Fruit fly (Drosophila melanogaster) whole organism, embryonic: ENCODE results near the gene wam.

Experiments
- Adf1 ChIP-seq: fragments of 200-800 bp; sonication (Bioruptor generic); IDR thresholded peaks from 2 replicates; pipeline ENCODE4 v1.3.6; 2022; ENCODE audit warnings: missing biosample characterization, missing genetic modification characterization
- Antp ChIP-seq: fragments of 200-800 bp; sonication (Bioruptor generic); optimal IDR thresholded peaks from 3 replicates; lab custom pipeline; 2016; ENCODE audit warnings: missing biosample characterization, missing genetic modification characterization
- Awh ChIP-seq: fragments of 200-800 bp; sonication (Bioruptor generic); IDR thresholded peaks from 2 replicates; pipeline ENCODE4, ENCODE4 v1.3.6; 2022; ENCODE audit warnings: missing biosample characterization, missing genetic modification characterization
- B-H1 ChIP-seq: fragments of 200-800 bp; sonication (Bioruptor generic); IDR thresholded peaks from 3 replicates; pipeline ENCODE4 v1.3.6; 2022; ENCODE audit warnings: missing biosample characterization, missing genetic modification characterization
- B-H2 ChIP-seq: fragments of 200-800 bp; sonication (Bioruptor generic); optimal IDR thresholded peaks from 2 replicates; lab custom pipeline; 2018; ENCODE audit warnings: missing biosample characterization, mild to moderate bottlenecking, missing genetic modification characterization
- CG1024 ChIP-seq: fragments of 200-800 bp; sonication (Bioruptor generic); IDR thresholded peaks from 2 replicates; pipeline ENCODE4 v1.3.6; 2022; ENCODE audit warnings: missing biosample characterization, missing genetic modification characterization
- CG11085 ChIP-seq: fragments of 200-800 bp; sonication (Bioruptor generic); IDR thresholded peaks from 2 replicates; pipeline ENCODE4 v1.3.6; 2022; ENCODE audit warnings: missing biosample characterization, missing genetic modification characterization
- CG12299 ChIP-seq: fragments of 200-800 bp; sonication (Bioruptor generic); optimal IDR thresholded peaks from 2 replicates; lab custom pipeline; 2018; ENCODE audit warnings: missing biosample characterization, mild to moderate bottlenecking, missing genetic modification characterization
- CG12769 ChIP-seq: fragments of 200-800 bp; sonication (Bioruptor generic); optimal IDR thresholded peaks from 2 replicates; lab custom pipeline; 2019; ENCODE audit warnings: missing biosample characterization, mild to moderate bottlenecking, missing genetic modification characterization, moderate library complexity
- CG13123 ChIP-seq: fragments of 200-800 bp; sonication (Bioruptor generic); optimal IDR thresholded peaks from 2 replicates; lab custom pipeline; 2016; ENCODE audit warnings: missing biosample characterization, missing genetic modification characterization
- CG14860 ChIP-seq: fragments of 200-800 bp; sonication (Bioruptor generic); IDR thresholded peaks from 3 replicates; pipeline ENCODE4 v1.3.6; 2022; ENCODE audit warnings: missing biosample characterization, missing genetic modification characterization; ENCODE audit not compliant: partially characterized antibody
- CG15601 ChIP-seq: fragments of 200-800 bp; sonication (Bioruptor generic); optimal IDR thresholded peaks from 3 replicates; lab custom pipeline; 2019; ENCODE audit warnings: missing biosample characterization, mild to moderate bottlenecking, missing genetic modification characterization, moderate library complexity
- CG17328 ChIP-seq: fragments of 200-800 bp; sonication (Bioruptor generic); IDR thresholded peaks from 2 replicates; pipeline ENCODE4 v1.3.6; 2022; ENCODE audit warnings: missing biosample characterization, missing genetic modification characterization
- CG18476 ChIP-seq: fragments of 200-800 bp; sonication (Bioruptor generic); optimal IDR thresholded peaks from 2 replicates; lab custom pipeline; 2016; ENCODE audit warnings: missing biosample characterization, mild to moderate bottlenecking, missing genetic modification characterization
- CG18764 ChIP-seq: fragments of 200-800 bp; sonication (Bioruptor generic); optimal IDR thresholded peaks from 3 replicates; lab custom pipeline; 2016; ENCODE audit warnings: missing biosample characterization, missing genetic modification characterization
- CG2199 ChIP-seq: fragments of 200-800 bp; sonication (Bioruptor generic); IDR thresholded peaks from 3 replicates; pipeline ENCODE4 v1.3.6; 2022; ENCODE audit warnings: missing biosample characterization, missing genetic modification characterization
- CG2678 ChIP-seq: fragments of 200-800 bp; sonication (Bioruptor generic); optimal IDR thresholded peaks from 3 replicates; lab custom pipeline; 2019; ENCODE audit warnings: missing biosample characterization, mild to moderate bottlenecking, missing genetic modification characterization, moderate library complexity
- CG4730 ChIP-seq: fragments of 200-800 bp; sonication (Bioruptor generic); IDR thresholded peaks from 2 replicates; pipeline ENCODE4 v1.3.6; 2022; ENCODE audit warnings: missing biosample characterization, missing genetic modification characterization
- CG6175 ChIP-seq: fragments of 200-800 bp; sonication (Bioruptor generic); IDR thresholded peaks from 3 replicates; pipeline ENCODE4 v1.3.6; 2022; ENCODE audit warnings: missing biosample characterization, missing genetic modification characterization
- CG7271 ChIP-seq: fragments of 200-800 bp; sonication (Bioruptor generic); optimal IDR thresholded peaks from 2 replicates; lab custom pipeline; 2018; ENCODE audit warnings: missing biosample characterization, mild to moderate bottlenecking, missing genetic modification characterization, moderate library complexity
- CG7786 ChIP-seq: fragments of 200-800 bp; sonication (Bioruptor generic); optimal IDR thresholded peaks from 2 replicates; lab custom pipeline; 2016; ENCODE audit warnings: missing biosample characterization, missing genetic modification characterization
- CG8765 ChIP-seq: fragments of 200-800 bp; sonication (Bioruptor generic); IDR thresholded peaks from 2 replicates; pipeline ENCODE4 v1.3.6; 2022; ENCODE audit warnings: missing biosample characterization, missing genetic modification characterization
- CG9932 ChIP-seq: fragments of 200-800 bp; sonication (Bioruptor generic); IDR thresholded peaks from 2 replicates; pipeline ENCODE4 v1.3.6; 2022; ENCODE audit warnings: missing biosample characterization, missing genetic modification characterization
- CHES-1-like ChIP-seq: fragments of 200-800 bp; sonication (Bioruptor generic); optimal IDR thresholded peaks from 2 replicates; lab custom pipeline; 2016; ENCODE audit warnings: missing biosample characterization, missing genetic modification characterization
- CoRest ChIP-seq: fragments of 200-800 bp; sonication (Bioruptor generic); optimal IDR thresholded peaks from 3 replicates; lab custom pipeline; 2018; ENCODE audit warnings: missing biosample characterization, mild to moderate bottlenecking, missing genetic modification characterization, moderate library complexity
- D ChIP-seq, 2 experiments: fragments of 200-800 bp in 1 of 2; fragments of >200 bp in 1 of 2; sonication (Bioruptor generic) in 1 of 2; optimal IDR thresholded peaks; 2 replicates in 1 of 2; 3 replicates in 1 of 2; lab custom pipeline; 2017; ENCODE audit warnings: mild to moderate bottlenecking in 1 of 2, missing biosample characterization in 1 of 2, missing genetic modification characterization in 1 of 2, missing genetic modification reagents in 1 of 2
- Dll ChIP-seq: fragments of 200-800 bp; sonication (Bioruptor generic); IDR thresholded peaks from 4 replicates; pipeline ENCODE4 v1.3.6; 2022; ENCODE audit warnings: missing biosample characterization, missing genetic modification characterization; ENCODE audit not compliant: partially characterized antibody
- Ets65A ChIP-seq: fragments of 200-800 bp; sonication (Bioruptor generic); peaks from one replicate; lab custom pipeline; 2016; ENCODE audit warnings: missing biosample characterization, missing genetic modification characterization
- Fer1 ChIP-seq: fragments of 200-800 bp; sonication (Bioruptor generic); optimal IDR thresholded peaks from 2 replicates; lab custom pipeline; 2017; ENCODE audit warnings: missing biosample characterization, mild to moderate bottlenecking, missing genetic modification characterization
- H15 ChIP-seq: fragments of 200-800 bp; sonication (Bioruptor generic); IDR thresholded peaks from 3 replicates; pipeline ENCODE4 v1.3.6; 2022; ENCODE audit warnings: missing biosample characterization, missing genetic modification characterization
- Kr ChIP-seq: fragments of 200-800 bp; sonication (Bioruptor generic); optimal IDR thresholded peaks from 2 replicates; lab custom pipeline; 2017; ENCODE audit warnings: missing biosample characterization, mild to moderate bottlenecking, missing genetic modification characterization
- Meics ChIP-seq: fragments of 200-800 bp; sonication (Bioruptor generic); optimal IDR thresholded peaks from 2 replicates; lab custom pipeline; 2017; ENCODE audit warnings: missing biosample characterization, mild to moderate bottlenecking, missing genetic modification characterization
- Poxn ChIP-seq: fragments of 200-800 bp; sonication (Bioruptor generic); IDR thresholded peaks from 2 replicates; pipeline ENCODE4 v1.3.6; 2022; ENCODE audit warnings: missing biosample characterization, missing genetic modification characterization
- abd-A ChIP-seq: fragments of 200-800 bp; sonication (Bioruptor generic); optimal IDR thresholded peaks from 3 replicates; lab custom pipeline; 2019; ENCODE audit warnings: missing biosample characterization, mild to moderate bottlenecking, missing genetic modification characterization, moderate library complexity
- bbx ChIP-seq: fragments of 200-800 bp; sonication (Bioruptor generic); IDR thresholded peaks from 2 replicates; pipeline ENCODE4 v1.3.6; 2022; ENCODE audit warnings: missing biosample characterization, missing genetic modification characterization; ENCODE audit not compliant: partially characterized antibody
- dm ChIP-seq: fragments of 200-800 bp; sonication (Bioruptor generic); optimal IDR thresholded peaks from 3 replicates; lab custom pipeline; 2016; ENCODE audit warnings: missing biosample characterization, missing genetic modification characterization
- en ChIP-seq: fragments of 200-800 bp; sonication (Bioruptor generic); optimal IDR thresholded peaks from 2 replicates; lab custom pipeline; 2016; ENCODE audit warnings: missing biosample characterization, missing genetic modification characterization
- gcm2 ChIP-seq: fragments of 200-800 bp; sonication (Bioruptor generic); optimal IDR thresholded peaks from 2 replicates; lab custom pipeline; 2016; ENCODE audit warnings: missing biosample characterization, missing genetic modification characterization
- ken ChIP-seq: fragments of 200-800 bp; sonication (Bioruptor generic); IDR thresholded peaks from 3 replicates; pipeline ENCODE4 v1.3.6; 2022; ENCODE audit warnings: missing biosample characterization, missing genetic modification characterization
- klu ChIP-seq: fragments of 200-800 bp; sonication (Bioruptor generic); IDR thresholded peaks from 2 replicates; pipeline ENCODE4 v1.3.6; 2022; ENCODE audit warnings: missing biosample characterization, missing genetic modification characterization
- lola ChIP-seq, 3 experiments: fragments of >200 bp in 2 of 3; fragments of 200-800 bp in 1 of 3; sonication (Bioruptor generic) in 1 of 3; optimal IDR thresholded peaks; 2 replicates each; lab custom pipeline; 2017 to 2019; ENCODE audit warnings: missing biosample characterization in 3 of 3, missing genetic modification characterization in 3 of 3, mild to moderate bottlenecking in 1 of 3, moderate library complexity in 1 of 3
- p53 ChIP-seq: fragments of 200-800 bp; sonication (Bioruptor generic); optimal IDR thresholded peaks from 2 replicates; lab custom pipeline; 2016; ENCODE audit warnings: missing biosample characterization, missing genetic modification characterization
- sc ChIP-seq, 3 experiments: fragments of >200 bp in 2 of 3; fragments of 200-800 bp in 1 of 3; sonication (Bioruptor generic) in 1 of 3; optimal IDR thresholded peaks; 2 replicates in 2 of 3; 3 replicates in 1 of 3; lab custom pipeline; 2017; ENCODE audit warnings: mild to moderate bottlenecking in 1 of 3, missing biosample characterization in 1 of 3, missing genetic modification characterization in 1 of 3, missing genetic modification reagents in 1 of 3
- schlank ChIP-seq: fragments of 200-800 bp; sonication (Bioruptor generic); optimal IDR thresholded peaks from 2 replicates; lab custom pipeline; 2018; ENCODE audit warnings: missing biosample characterization, mild to moderate bottlenecking, missing genetic modification characterization
- so ChIP-seq: fragments of 200-800 bp; sonication (Bioruptor generic); IDR thresholded peaks from 3 replicates; pipeline ENCODE4 v1.3.6; 2022; ENCODE audit warnings: missing biosample characterization, missing genetic modification characterization
- sob ChIP-seq: fragments of 200-800 bp; sonication (Bioruptor generic); IDR thresholded peaks from 2 replicates; pipeline ENCODE4 v1.3.6; 2022; ENCODE audit warnings: missing biosample characterization, missing genetic modification characterization
- ssp ChIP-seq: fragments of 200-800 bp; sonication (Bioruptor generic); IDR thresholded peaks from 2 replicates; pipeline ENCODE4 v1.3.6; 2022; ENCODE audit warnings: missing biosample characterization, missing genetic modification characterization
- tap ChIP-seq: fragments of 200-800 bp; optimal IDR thresholded peaks from 3 replicates; lab custom pipeline; 2019; ENCODE audit warnings: missing biosample characterization, mild to moderate bottlenecking, missing genetic modification characterization, moderate library complexity
- tin ChIP-seq: fragments of 200-800 bp; sonication (Bioruptor generic); optimal IDR thresholded peaks from 3 replicates; lab custom pipeline; 2016; ENCODE audit warnings: missing biosample characterization, missing genetic modification characterization

Gene wam

DNA sequence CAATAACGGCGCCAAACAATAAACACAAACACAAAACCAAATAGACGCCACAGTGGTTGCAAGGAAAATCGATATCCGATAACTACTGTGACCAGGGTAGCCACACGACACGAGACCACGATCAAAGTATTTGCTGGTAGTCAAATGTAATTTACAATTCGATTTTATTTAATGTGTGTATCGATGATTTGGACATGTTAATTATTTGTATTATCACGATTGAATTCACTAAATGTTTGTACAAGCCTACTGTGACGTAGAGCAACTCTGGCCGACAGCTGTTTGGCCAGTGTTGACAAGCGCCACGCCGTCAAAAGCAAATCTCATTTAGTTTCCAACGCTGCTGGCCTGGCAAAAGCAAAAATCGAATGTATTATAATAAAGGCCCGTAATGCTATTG, 36.6 kb downstream of the wam start, which contains the start of the genes Rad60 and EloA (continued):
- TF ChIP-seq CHES-1-like (GFP tag; lab: Kevin White, UChicago), result peak; percentile 86
- TF ChIP-seq Antp (GFP tag; lab: Kevin White, UChicago), result peak; percentile 91
- TF ChIP-seq CG18764 (GFP tag; lab: Kevin White, UChicago), result peak; percentile 71
- TF ChIP-seq dm (GFP tag; lab: Kevin White, UChicago), result peak; percentile 82
- peak; percentile 82 for TF ChIP-seq CG7786
- TF ChIP-seq abd-A, result no peak
- TF ChIP-seq sob (GFP tag; lab: Robert Waterston, UW), result peak; percentile 87
- TF ChIP-seq gcm2, result peak; percentile 71
- peak; percentile 42 for TF ChIP-seq D (optimal IDR thresholded peaks at IDR 0.05; lab: Kevin White, UChicago)
- peak; percentile 29 for TF ChIP-seq D (GFP tag; optimal IDR thresholded peaks at IDR 0.05; lab: Kevin White, UChicago)
- peak; percentile 51; the same call in 2 of the 3 replicates for TF ChIP-seq B-H1 (GFP tag; lab: Robert Waterston, UW)
- peak; percentile 49 for TF ChIP-seq CG12299 (tag; lab: Kevin White, UChicago)
- peak; percentile 72 for TF ChIP-seq bbx (GFP tag; lab: Robert Waterston, UW)
- TF ChIP-seq CG18476 (GFP tag; lab: Kevin White, UChicago), result peak; percentile 58
- TF ChIP-seq Poxn, result 0 out of 2 replicates have a peak, but pooled peaks have one; percentile 38
- TF ChIP-seq CG17328, result peak; percentile 66
- peak; percentile 24; the same call in 1 of the 2 replicates for TF ChIP-seq CG4730 (GFP tag; lab: Robert Waterston, UW)
- peak; percentile 78 for TF ChIP-seq en
- TF ChIP-seq CG7271 (tag; lab: Kevin White, UChicago), result peak; percentile 54
- peak; percentile 50 for TF ChIP-seq tap (tag; lab: Kevin White, UChicago)
- peak; percentile 77 for TF ChIP-seq CG9932 (GFP tag; lab: Robert Waterston, UW)
- TF ChIP-seq tin (GFP tag; lab: Kevin White, UChicago), result peak; percentile 79
- peak; percentile 42 for TF ChIP-seq CG8765
- peak; percentile 70; the same call in 2 of the 3 replicates for TF ChIP-seq ken
- peak; percentile 58; the same call in 1 of the 3 replicates for TF ChIP-seq so (GFP tag; lab: Robert Waterston, UW)
- TF ChIP-seq Kr (GFP tag; lab: Kevin White, UChicago), result no peak
- TF ChIP-seq CG15601 (tag; lab: Kevin White, UChicago), result peak; percentile 58
- TF ChIP-seq CG2199, result peak; percentile 71; the same call in 1 of the 3 replicates
- TF ChIP-seq sc (optimal IDR thresholded peaks at IDR 0.05; lab: Kevin White, UChicago), result no peak
- TF ChIP-seq sc (GFP tag; optimal IDR thresholded peaks at IDR 0.05; lab: Kevin White, UChicago), result peak; percentile 49
- TF ChIP-seq CG14860 (GFP tag; lab: Robert Waterston, UW), result peak; percentile 65
- TF ChIP-seq B-H2 (GFP tag; lab: Kevin White, UChicago), result peak; percentile 70
- TF ChIP-seq CG11085 (GFP tag; lab: Robert Waterston, UW), result no peak
- peak; percentile 74 for TF ChIP-seq Fer1
- TF ChIP-seq Ets65A (GFP tag; lab: Kevin White, UChicago), result peak; percentile 93
- peak; percentile 58 for TF ChIP-seq p53 (GFP tag; lab: Kevin White, UChicago)
- peak; percentile 79; the same call in 3 of the 4 replicates for TF ChIP-seq Dll
- TF ChIP-seq lola (GFP tag; optimal IDR thresholded peaks at IDR 0.05; lab: Kevin White, UChicago), result peak in 1 of 3 experiments; percentile 50
- peak; percentile 44 for TF ChIP-seq schlank (tag; lab: Kevin White, UChicago)
- TF ChIP-seq CoRest (tag; lab: Kevin White, UChicago), result peak; percentile 68
- TF ChIP-seq CG13123 (GFP tag; lab: Kevin White, UChicago), result peak; percentile 45
- TF ChIP-seq Meics (GFP tag; lab: Kevin White, UChicago), result peak; percentile 55
- TF ChIP-seq ssp (GFP tag; lab: Robert Waterston, UW), result peak; percentile 27; the same call in 1 of the 2 replicates
- peak; percentile 80 for TF ChIP-seq CG12769 (tag; lab: Kevin White, UChicago)
- TF ChIP-seq H15 (GFP tag; lab: Robert Waterston, UW), result peak; percentile 33; the same call in 1 of the 3 replicates
- peak; percentile 68 for TF ChIP-seq CG2678 (tag; lab: Kevin White, UChicago)
- TF ChIP-seq CG6175 (GFP tag; lab: Robert Waterston, UW), result no peak
- TF ChIP-seq Awh, result peak; percentile 68
- TF ChIP-seq Adf1, result peak; percentile 49
- peak; percentile 37; the same call in 1 of the 2 replicates for TF ChIP-seq CG1024 (GFP tag; lab: Robert Waterston, UW)
- peak; percentile 59; the same call in 1 of the 2 replicates for TF ChIP-seq klu (GFP tag; lab: Robert Waterston, UW)
